Worm (Caenorhabditis elegans): ENCODE results near the gene F19G12.1.

DNA sequence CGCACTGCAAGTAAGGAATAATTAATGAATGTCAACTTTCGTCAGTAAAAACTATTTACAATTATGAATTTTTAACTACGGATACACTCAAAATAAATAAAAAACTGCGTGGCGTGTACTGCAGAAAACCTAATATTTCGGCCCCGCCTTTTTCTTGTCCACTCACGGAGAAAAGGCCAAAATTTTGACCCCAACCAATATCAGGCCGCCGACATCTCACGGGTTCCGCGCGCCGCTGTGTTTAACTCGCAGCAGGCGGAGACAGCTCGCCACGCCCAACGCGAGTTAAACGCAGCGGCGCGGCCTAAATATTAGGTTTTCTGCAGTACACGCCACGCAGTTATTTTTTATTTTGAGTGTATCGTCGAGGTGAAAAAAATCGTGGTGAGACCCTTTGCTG is 40.4 kb downstream of the F19G12.1 start:
- TF ChIP-seq dao-5 (tag; optimal IDR thresholded peaks at IDR 0.05) = no peak
- TF ChIP-seq W03F9.2 (tag; optimal IDR thresholded peaks at IDR 0.05) = no peak

Measured in whole organism, L4/young adult.